Fruit fly (Drosophila melanogaster): Measurements from ENCODE around the gene CRMP.

CRMP gene

dm6 chr3R:5564775-5565190 lies 6.1 kb upstream of the CRMP start, which contains the start of the genes CG14671 and CG12746 (continued):
- no peak for TF ChIP-seq NC2β (GFP tag; optimal IDR thresholded peaks at IDR 0.05)
- TF ChIP-seq kah (GFP tag; optimal IDR thresholded peaks at IDR 0.05) = peak; percentile 39
- peak; percentile 58 for TF ChIP-seq Deaf1 (tag; optimal IDR thresholded peaks at IDR 0.05)
- no peak for TF ChIP-seq fu2 (GFP tag; optimal IDR thresholded peaks at IDR 0.05)
- no peak for TF ChIP-seq stc (GFP tag; IDR thresholded peaks at IDR 0.05)
- TF ChIP-seq CG9437 (GFP tag; optimal IDR thresholded peaks at IDR 0.05) = no peak
- no peak for TF ChIP-seq jing (GFP tag; optimal IDR thresholded peaks at IDR 0.05)
- no peak for TF ChIP-seq twi (tag; optimal IDR thresholded peaks at IDR 0.05)
- no peak for TF ChIP-seq gcm2 (GFP tag; optimal IDR thresholded peaks at IDR 0.05)
- TF ChIP-seq CG10267 (tag; optimal IDR thresholded peaks at IDR 0.05) = no peak
- TF ChIP-seq Oaz (GFP tag; IDR thresholded peaks at IDR 0.05) = no peak
- no peak for TF ChIP-seq CG7745 (tag; optimal IDR thresholded peaks at IDR 0.05)
- TF ChIP-seq Mad (GFP tag; optimal IDR thresholded peaks at IDR 0.05) = no peak
- no peak for TF ChIP-seq CG14050 (GFP tag; IDR thresholded peaks at IDR 0.05)
- TF ChIP-seq usp (GFP tag; optimal IDR thresholded peaks at IDR 0.05) = no peak
- peak; percentile 29; the same call in 1 of the 2 replicates for TF ChIP-seq bbx (GFP tag; IDR thresholded peaks at IDR 0.05; ENCODE audit: partially characterized antibody)
- no peak for TF ChIP-seq fd96Cb (tag; optimal IDR thresholded peaks at IDR 0.05)
- peak; percentile 71 for TF ChIP-seq E2f2 (GFP tag; IDR thresholded peaks at IDR 0.05)
- TF ChIP-seq CG42726 (GFP tag; IDR thresholded peaks at IDR 0.05; ENCODE audit: partially characterized antibody) = no peak
- TF ChIP-seq al (GFP tag; IDR thresholded peaks at IDR 0.05) = no peak
- TF ChIP-seq vvl (GFP tag; IDR thresholded peaks at IDR 0.05) = no peak
- TF ChIP-seq crp (GFP tag; optimal IDR thresholded peaks at IDR 0.05) = peak; percentile 68 to 96
- TF ChIP-seq psq (GFP tag; optimal IDR thresholded peaks at IDR 0.05) = no peak
- TF ChIP-seq stwl (tag; optimal IDR thresholded peaks at IDR 0.05) = peak; percentile 35
- TF ChIP-seq corto (GFP tag; optimal IDR thresholded peaks at IDR 0.05) = no peak
- TF ChIP-seq HLH3B (GFP tag; IDR thresholded peaks at IDR 0.05) = no peak
- TF ChIP-seq pb (GFP tag; optimal IDR thresholded peaks at IDR 0.05) = no peak
- TF ChIP-seq insv (GFP tag; optimal IDR thresholded peaks at IDR 0.05) = peak in 1 of 2 experiments; percentile 94
- no peak for TF ChIP-seq CG7928 (GFP tag; optimal IDR thresholded peaks at IDR 0.05)
- TF ChIP-seq ftz-f1 (GFP tag; optimal IDR thresholded peaks at IDR 0.05) = no peak
- no peak for TF ChIP-seq pita (GFP tag; optimal IDR thresholded peaks at IDR 0.05)
- TF ChIP-seq CG18262 (tag; optimal IDR thresholded peaks at IDR 0.05) = no peak
- 0 out of 2 replicates have a peak, but pooled peaks have one; percentile 24 for TF ChIP-seq hbn (GFP tag; IDR thresholded peaks at IDR 0.05; ENCODE audit: partially characterized antibody)
- TF ChIP-seq dpn (GFP tag; optimal IDR thresholded peaks at IDR 0.05) = no peak
- no peak for TF ChIP-seq NC2α (GFP tag; optimal IDR thresholded peaks at IDR 0.05)
- no peak for TF ChIP-seq zfh1 (GFP tag; IDR thresholded peaks at IDR 0.05)
- no peak for TF ChIP-seq bigmax (GFP tag; optimal IDR thresholded peaks at IDR 0.05)
- no peak for TF ChIP-seq CG2875 (GFP tag; optimal IDR thresholded peaks at IDR 0.05)
- peak; percentile 26 for TF ChIP-seq CrebB (tag; optimal IDR thresholded peaks at IDR 0.05)
- no peak for TF ChIP-seq B-H1 (GFP tag; IDR thresholded peaks at IDR 0.05)
- no peak for TF ChIP-seq CG14014 (GFP tag; IDR thresholded peaks at IDR 0.05)
- no peak for TF ChIP-seq croc (GFP tag; conservative IDR thresholded peaks at IDR 0.05)
- no peak for TF ChIP-seq aop (GFP tag; IDR thresholded peaks at IDR 0.05)
- no peak for TF ChIP-seq CG10979 (tag; optimal IDR thresholded peaks at IDR 0.05)
- TF ChIP-seq CG7839 (tag; optimal IDR thresholded peaks at IDR 0.05) = no peak
- no peak for TF ChIP-seq gce (GFP tag; IDR thresholded peaks at IDR 0.05)
- no peak for TF ChIP-seq ERR (GFP tag; optimal IDR thresholded peaks at IDR 0.05)
- no peak for TF ChIP-seq CG14860 (GFP tag; IDR thresholded peaks at IDR 0.05; ENCODE audit: partially characterized antibody)
- no peak for TF ChIP-seq Hand (GFP tag; optimal IDR thresholded peaks at IDR 0.05)
- no peak for TF ChIP-seq ems (GFP tag; optimal IDR thresholded peaks at IDR 0.05)
- 0 out of 3 replicates have a peak, but pooled peaks have one; percentile 9 for TF ChIP-seq knrl (GFP tag; IDR thresholded peaks at IDR 0.05; ENCODE audit: partially characterized antibody)
